Fruit fly (Drosophila melanogaster) whole organism: ENCODE measurements around the gene IFT57.

Source experiments
- CG8478 ChIP-seq: fragments of >200 bp; optimal IDR thresholded peaks from 2 replicates; lab custom pipeline; 2018; ENCODE audit warnings: inconsistent platforms
- Dll ChIP-seq: fragments of >200 bp; optimal IDR thresholded peaks from 2 replicates; lab custom pipeline; 2017
- EcR ChIP-seq, 2 experiments: fragments of >200 bp; optimal IDR thresholded peaks; 2 replicates each; lab custom pipeline; 2017; ENCODE audit warnings: missing biosample characterization in 2 of 2, missing genetic modification characterization in 2 of 2, missing genetic modification reagents in 2 of 2
- pan ChIP-seq: fragments of >200 bp; optimal IDR thresholded peaks from 2 replicates; lab custom pipeline; 2017
- psq ChIP-seq: fragments of >200 bp; optimal IDR thresholded peaks from 2 replicates; lab custom pipeline; 2017
- usp ChIP-seq: fragments of >200 bp; optimal IDR thresholded peaks from 2 replicates; lab custom pipeline; 2017; ENCODE audit warnings: missing biosample characterization, missing genetic modification characterization, mixed read lengths

Gene IFT57

dm6 chr2L:3530186-3530832, at the start of gene IFT57, which contains the start of gene Spindly:
TSS of gene IFT57 (plus strand) at chr2L:3530789.
TSS of gene Spindly (minus strand) at chr2L:3530317.
- TF ChIP-seq Dll (lab: Kevin White, UChicago): no peak
- no peak for TF ChIP-seq CG8478 (lab: Kevin White, UChicago)
- no peak for TF ChIP-seq pan (lab: Kevin White, UChicago)
- TF ChIP-seq psq (lab: Kevin White, UChicago): no peak
- no peak for TF ChIP-seq usp (GFP tag; lab: Kevin White, UChicago)
- no peak for TF ChIP-seq EcR (GFP tag; optimal IDR thresholded peaks at IDR 0.05; lab: Kevin White, UChicago)

- TF ChIP-seq EcR (GFP tag; optimal IDR thresholded peaks at IDR 0.05; lab: Kevin White, UChicago): no peak
- TF ChIP-seq pan (lab: Kevin White, UChicago): no peak
- no peak for TF ChIP-seq psq (lab: Kevin White, UChicago)
Observed at dm6 chr2L:3482037-3482436, 48.6 kb upstream of the IFT57 start.

DNA sequence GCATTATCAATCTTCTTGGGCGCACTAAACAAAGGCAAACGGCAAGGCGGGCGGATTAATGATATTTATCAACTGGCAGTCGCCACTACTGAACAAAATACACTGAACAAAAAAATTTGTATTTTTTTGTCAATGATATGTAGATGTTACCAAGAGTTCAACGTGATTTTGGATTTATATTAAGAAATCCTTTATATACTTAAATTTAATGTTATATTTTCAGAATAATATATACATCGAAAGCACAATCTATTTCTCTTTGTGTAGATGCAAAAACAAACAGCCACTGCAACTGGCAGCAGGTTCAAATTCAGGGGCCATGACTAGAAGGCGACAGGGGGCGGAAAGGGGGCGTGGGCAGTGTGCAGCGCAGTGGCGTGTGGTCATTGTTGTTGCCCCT, 47.9 kb upstream of the IFT57 start:
- TF ChIP-seq usp (GFP tag; lab: Kevin White, UChicago) (no peak), EcR (GFP tag; optimal IDR thresholded peaks at IDR 0.05; lab: Kevin White, UChicago) (no peak), pan (lab: Kevin White, UChicago) (no peak), CG8478 (lab: Kevin White, UChicago) (no peak), Dll (lab: Kevin White, UChicago) (no peak), psq (lab: Kevin White, UChicago) (no peak)

DNA sequence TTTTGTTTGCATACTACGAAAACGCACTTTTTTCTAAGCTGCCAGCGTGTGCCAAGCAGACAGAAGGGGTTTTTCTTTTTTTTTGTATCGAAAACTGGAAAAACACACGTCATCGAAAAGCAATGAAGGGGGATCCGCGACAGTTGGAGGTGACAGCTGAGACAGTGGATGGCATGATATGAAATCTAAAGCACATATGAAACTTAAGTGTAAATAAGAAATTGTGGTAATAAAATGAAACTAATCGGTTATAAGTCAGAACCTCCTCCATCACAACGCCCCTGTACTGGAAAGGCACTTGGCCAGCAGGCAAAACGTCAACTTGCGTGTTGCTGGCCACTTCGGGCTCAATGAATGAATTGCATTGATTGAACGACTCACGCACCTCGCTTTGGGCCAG, 46.9 kb upstream of the IFT57 start:
- TF ChIP-seq CG8478 (lab: Kevin White, UChicago) (no peak), psq (lab: Kevin White, UChicago) (no peak), Dll (lab: Kevin White, UChicago) (no peak), pan (lab: Kevin White, UChicago) (no peak), usp (GFP tag; lab: Kevin White, UChicago) (no peak), EcR (GFP tag; optimal IDR thresholded peaks at IDR 0.05; lab: Kevin White, UChicago) (no peak)

dm6 chr2L:3484759-3485158, 45.8 kb upstream of the IFT57 start:
- TF ChIP-seq pan (lab: Kevin White, UChicago) (no peak), EcR (GFP tag; optimal IDR thresholded peaks at IDR 0.05; lab: Kevin White, UChicago) (no peak), usp (GFP tag; lab: Kevin White, UChicago) (no peak), Dll (lab: Kevin White, UChicago) (no peak), psq (lab: Kevin White, UChicago) (no peak), CG8478 (lab: Kevin White, UChicago) (no peak)

dm6 chr2L:3485506-3485905, 45.1 kb upstream of the IFT57 start:
- no peak for TF ChIP-seq EcR (GFP tag; optimal IDR thresholded peaks at IDR 0.05; lab: Kevin White, UChicago)
- TF ChIP-seq CG8478 (lab: Kevin White, UChicago): no peak
- TF ChIP-seq Dll (lab: Kevin White, UChicago): no peak
- no peak for TF ChIP-seq pan (lab: Kevin White, UChicago)
- TF ChIP-seq usp (GFP tag; lab: Kevin White, UChicago): no peak
- TF ChIP-seq psq (lab: Kevin White, UChicago): no peak

dm6 chr2L:3490971-3491370, 39.6 kb upstream of the IFT57 start, which contains the start of gene CG15414:
TSS of gene CG15414 (minus strand) at chr2L:3491071.
- TF ChIP-seq CG8478 (lab: Kevin White, UChicago) (no peak), Dll (lab: Kevin White, UChicago) (no peak), usp (GFP tag; lab: Kevin White, UChicago) (no peak), EcR (GFP tag; optimal IDR thresholded peaks at IDR 0.05; lab: Kevin White, UChicago) (no peak), psq (lab: Kevin White, UChicago) (no peak), pan (lab: Kevin White, UChicago) (no peak)

DNA sequence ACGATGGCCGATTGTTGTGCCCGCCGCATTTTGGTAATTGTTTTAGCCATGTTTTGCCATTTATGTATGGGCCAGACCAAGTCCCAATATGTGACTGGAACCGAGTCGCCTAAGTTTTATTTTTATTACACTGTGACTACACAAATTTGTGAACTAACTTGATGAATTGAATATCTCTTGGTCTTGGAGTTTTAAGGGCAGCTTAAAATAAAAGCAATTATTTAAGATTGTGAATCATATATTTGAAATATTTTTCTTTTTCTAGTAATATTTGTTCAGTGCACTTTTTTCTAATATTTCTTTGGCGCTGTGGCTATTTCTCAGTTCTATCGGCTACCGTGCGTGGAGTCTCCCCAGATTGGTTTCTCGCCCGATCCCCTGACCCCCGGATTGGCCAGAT, 37.1 kb upstream of the IFT57 start:
- TF ChIP-seq pan (lab: Kevin White, UChicago) (no peak), usp (GFP tag; lab: Kevin White, UChicago) (no peak), psq (lab: Kevin White, UChicago) (no peak), Dll (lab: Kevin White, UChicago) (no peak), EcR (GFP tag; optimal IDR thresholded peaks at IDR 0.05; lab: Kevin White, UChicago) (no peak), CG8478 (lab: Kevin White, UChicago) (no peak)

- no peak for TF ChIP-seq pan (lab: Kevin White, UChicago)
- no peak for TF ChIP-seq EcR (GFP tag; optimal IDR thresholded peaks at IDR 0.05; lab: Kevin White, UChicago)
- no peak for TF ChIP-seq psq (lab: Kevin White, UChicago)
- no peak for TF ChIP-seq usp (GFP tag; lab: Kevin White, UChicago)
- no peak for TF ChIP-seq Dll (lab: Kevin White, UChicago)
- no peak for TF ChIP-seq CG8478 (lab: Kevin White, UChicago)
Observed at dm6 chr2L:3495465-3495864, 35.1 kb upstream of the IFT57 start.

DNA sequence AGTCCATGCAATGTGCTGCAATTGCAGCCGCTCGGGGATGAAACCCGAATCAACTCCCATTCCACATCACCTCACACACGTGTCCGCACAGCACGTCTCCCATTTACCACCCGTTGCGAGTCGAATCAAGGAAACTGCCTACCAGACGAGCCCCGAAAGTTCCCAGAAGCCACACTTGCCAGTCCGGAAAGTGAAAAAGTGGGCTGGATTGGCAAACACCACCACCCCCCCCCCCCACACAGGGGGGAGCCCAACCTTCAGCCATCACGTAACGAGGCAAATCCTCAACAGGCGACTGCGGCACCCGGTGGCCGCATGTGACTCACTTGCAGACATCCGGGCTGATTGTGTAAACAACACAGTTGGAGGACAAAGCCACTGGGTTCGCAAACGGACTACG, 25.7 kb upstream of the IFT57 start:
- TF ChIP-seq usp (GFP tag; lab: Kevin White, UChicago) (no peak), EcR (GFP tag; optimal IDR thresholded peaks at IDR 0.05; lab: Kevin White, UChicago) (no peak), psq (lab: Kevin White, UChicago) (no peak), CG8478 (lab: Kevin White, UChicago) (no peak), pan (lab: Kevin White, UChicago) (no peak), Dll (lab: Kevin White, UChicago) (no peak)

- TF ChIP-seq pan (lab: Kevin White, UChicago): no peak
- TF ChIP-seq psq (lab: Kevin White, UChicago): no peak
- no peak for TF ChIP-seq CG8478 (lab: Kevin White, UChicago)
- TF ChIP-seq EcR (GFP tag; optimal IDR thresholded peaks at IDR 0.05; lab: Kevin White, UChicago): no peak
- no peak for TF ChIP-seq usp (GFP tag; lab: Kevin White, UChicago)
- no peak for TF ChIP-seq Dll (lab: Kevin White, UChicago)
Observed at dm6 chr2L:3506322-3506721, 24.3 kb upstream of the IFT57 start.
